Fruit fly (Drosophila melanogaster): Measurements from ENCODE around the gene CG31131.

CG31131 gene

dm6 chr3R:27937752-27938694 lies 25.0 kb downstream of the CG31131 start, which contains the start of the genes NSD and BOD1 (continued):
- TF ChIP-seq pan (optimal IDR thresholded peaks at IDR 0.05) (no peak), psq (GFP tag; optimal IDR thresholded peaks at IDR 0.05) (no peak), Sp1 (GFP tag; optimal IDR thresholded peaks at IDR 0.05) (no peak), OdsH (GFP tag; optimal IDR thresholded peaks at IDR 0.05) (no peak)

DNA sequence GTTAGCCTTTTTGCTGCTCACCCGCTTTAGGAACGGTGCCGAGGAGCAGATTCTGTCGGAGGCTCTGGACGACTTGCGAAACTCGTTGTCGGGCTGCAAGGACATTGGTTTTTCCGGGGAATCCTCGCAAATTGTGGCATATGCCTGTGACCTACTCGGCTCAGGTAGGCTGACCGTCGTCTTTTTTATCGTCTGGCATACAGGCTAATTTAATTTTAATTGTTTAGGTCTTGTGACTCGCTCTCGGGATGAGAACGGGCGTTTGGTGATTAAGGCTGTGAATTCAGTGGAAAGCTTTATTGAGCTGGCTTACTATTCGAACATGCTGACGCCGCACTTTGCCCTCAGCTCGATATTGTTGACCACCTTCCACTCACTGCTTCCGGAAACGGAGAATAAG lies 31.6 kb downstream of the CG31131 start:
- TF ChIP-seq N (GFP tag; optimal IDR thresholded peaks at IDR 0.05) = no peak
- TF ChIP-seq psq (GFP tag; optimal IDR thresholded peaks at IDR 0.05) = no peak
- TF ChIP-seq Hr83 (GFP tag; optimal IDR thresholded peaks at IDR 0.05; ENCODE audit: poor library complexity, severe bottlenecking) = no peak
- TF ChIP-seq dl (GFP tag; optimal IDR thresholded peaks at IDR 0.05; ENCODE audit: insufficient read depth in 1 of 2, partially characterized antibody in 2 of 2) = no peak
- no peak for TF ChIP-seq Dfd (GFP tag; optimal IDR thresholded peaks at IDR 0.05)
- TF ChIP-seq CrebA (GFP tag; optimal IDR thresholded peaks at IDR 0.05; ENCODE audit: borderline replicate concordance) = no peak
- no peak for TF ChIP-seq rgr (GFP tag; optimal IDR thresholded peaks at IDR 0.05)

DNA sequence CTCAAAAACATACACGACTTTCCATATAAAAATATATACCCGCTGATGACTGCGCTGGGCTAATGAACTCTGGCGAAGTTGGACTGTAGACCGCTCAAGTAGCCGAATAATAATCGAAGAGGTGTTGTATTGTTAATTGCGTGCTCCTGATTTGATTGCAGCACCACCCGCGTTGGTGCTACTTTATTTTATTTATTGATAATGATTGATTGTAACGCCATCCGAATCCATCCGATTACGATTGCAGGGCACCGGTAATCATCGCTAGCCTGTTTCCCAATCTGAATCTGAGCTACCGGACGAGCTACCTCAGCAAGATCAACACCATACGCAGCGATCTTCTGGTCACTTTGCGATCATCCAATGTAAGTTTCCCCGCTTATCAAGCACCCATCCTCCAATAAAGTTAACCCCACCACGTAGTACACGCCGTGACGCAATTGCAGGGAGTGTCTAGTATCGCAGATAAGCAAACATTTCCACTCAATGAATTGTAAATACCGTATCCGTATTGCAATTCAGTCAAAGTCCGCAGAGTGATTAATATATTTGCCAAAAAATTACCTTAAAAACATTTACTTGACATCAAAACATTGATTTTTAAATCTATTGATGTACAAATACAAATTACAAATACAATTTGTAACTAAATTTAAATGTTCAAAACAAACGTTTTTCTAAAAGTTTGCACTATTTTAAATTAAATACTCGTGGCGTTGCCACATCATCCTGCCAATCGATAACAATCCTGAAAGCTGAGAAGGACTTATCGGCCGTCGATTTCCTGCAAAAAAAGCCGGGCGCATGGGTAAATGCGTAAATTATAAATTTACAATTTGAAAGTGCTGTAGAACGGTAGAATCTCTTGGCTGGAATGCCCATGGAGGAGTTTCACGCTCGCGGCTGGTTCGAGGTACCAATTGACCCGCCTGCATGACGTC lies 33.8 kb downstream of the CG31131 start:
- TF ChIP-seq Dfd (GFP tag; optimal IDR thresholded peaks at IDR 0.05) = no peak
- no peak for TF ChIP-seq sage (GFP tag; optimal IDR thresholded peaks at IDR 0.05)
- no peak for TF ChIP-seq dmrt93B (GFP tag; optimal IDR thresholded peaks at IDR 0.05)
- no peak for TF ChIP-seq Myc (optimal IDR thresholded peaks at IDR 0.05)
- TF ChIP-seq N (GFP tag; optimal IDR thresholded peaks at IDR 0.05) = no peak
- no peak for TF ChIP-seq lola (GFP tag; optimal IDR thresholded peaks at IDR 0.05)
- TF ChIP-seq GATAd (GFP tag; optimal IDR thresholded peaks at IDR 0.05) = no peak
- no peak for TF ChIP-seq Vsx2 (GFP tag; optimal IDR thresholded peaks at IDR 0.05; ENCODE audit: partially characterized antibody)
- no peak for TF ChIP-seq jim (GFP tag; optimal IDR thresholded peaks at IDR 0.05)
- no peak for TF ChIP-seq rgr (GFP tag; optimal IDR thresholded peaks at IDR 0.05)
- TF ChIP-seq HLH106 (tag; optimal IDR thresholded peaks at IDR 0.05) = no peak
- peak; percentile 61 for TF ChIP-seq Hnf4 (GFP tag; optimal IDR thresholded peaks at IDR 0.05)
- TF ChIP-seq Sp1 (GFP tag; optimal IDR thresholded peaks at IDR 0.05) = no peak
- peak; percentile 58 for TF ChIP-seq h (GFP tag; optimal IDR thresholded peaks at IDR 0.05)
- no peak for TF ChIP-seq psq (GFP tag; optimal IDR thresholded peaks at IDR 0.05)
- no peak for TF ChIP-seq Dif (GFP tag; optimal IDR thresholded peaks at IDR 0.05; ENCODE audit: partially characterized antibody)
- no peak for TF ChIP-seq pan (optimal IDR thresholded peaks at IDR 0.05)
- no peak for TF ChIP-seq Hr83 (GFP tag; optimal IDR thresholded peaks at IDR 0.05; ENCODE audit: poor library complexity, severe bottlenecking)
- no peak for TF ChIP-seq Abd-B (GFP tag; optimal IDR thresholded peaks at IDR 0.05)
- TF ChIP-seq Rel (GFP tag; optimal IDR thresholded peaks at IDR 0.05) = no peak
- TF ChIP-seq Rel (tag; optimal IDR thresholded peaks at IDR 0.05) = peak; percentile 21
- no peak for TF ChIP-seq Mio (GFP tag; optimal IDR thresholded peaks at IDR 0.05)
- no peak for TF ChIP-seq Hr78 (GFP tag; optimal IDR thresholded peaks at IDR 0.05)
- no peak for TF ChIP-seq tai (GFP tag; optimal IDR thresholded peaks at IDR 0.05)
- TF ChIP-seq brk (GFP tag; optimal IDR thresholded peaks at IDR 0.05) = no peak
- TF ChIP-seq foxo (GFP tag; optimal IDR thresholded peaks at IDR 0.05) = no peak

DNA sequence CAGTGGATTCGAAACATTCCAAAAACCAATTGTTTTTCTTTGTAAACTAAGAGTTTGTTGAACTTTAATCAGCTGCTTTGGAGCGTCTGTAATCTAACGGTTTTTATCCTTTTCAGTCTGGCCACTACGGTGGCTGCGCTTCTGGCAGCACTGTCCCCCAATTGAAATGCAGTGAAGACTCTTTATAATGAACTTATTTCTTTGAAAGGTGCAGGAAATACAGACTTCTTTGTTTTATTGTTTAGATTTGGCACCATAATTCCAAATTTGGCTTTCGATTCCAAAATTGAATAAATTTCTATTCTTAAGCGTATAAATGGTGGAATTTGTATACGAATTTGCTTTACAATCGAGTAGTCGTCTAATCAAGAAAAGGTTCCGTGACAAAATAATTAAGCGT lies 34.9 kb downstream of the CG31131 start, which contains the start of gene nenya:
nenya (minus strand) TSS at position 35 of the 400 bp plus-strand sequence.
- no peak for TF ChIP-seq fru (GFP tag; optimal IDR thresholded peaks at IDR 0.05)
- no peak for TF ChIP-seq CrebA (GFP tag; optimal IDR thresholded peaks at IDR 0.05; ENCODE audit: borderline replicate concordance)
- no peak for TF ChIP-seq Jra (GFP tag; optimal IDR thresholded peaks at IDR 0.05)
- no peak for TF ChIP-seq ey (GFP tag; optimal IDR thresholded peaks at IDR 0.05)
- TF ChIP-seq Myc (optimal IDR thresholded peaks at IDR 0.05) = no peak
- no peak for TF ChIP-seq dl (GFP tag; optimal IDR thresholded peaks at IDR 0.05; ENCODE audit: insufficient read depth in 1 of 2, partially characterized antibody in 2 of 2)
- TF ChIP-seq pan (optimal IDR thresholded peaks at IDR 0.05) = no peak
- no peak for TF ChIP-seq Dif (GFP tag; optimal IDR thresholded peaks at IDR 0.05; ENCODE audit: partially characterized antibody)
- TF ChIP-seq Hr78 (GFP tag; optimal IDR thresholded peaks at IDR 0.05) = no peak
- no peak for TF ChIP-seq OdsH (GFP tag; optimal IDR thresholded peaks at IDR 0.05)
- TF ChIP-seq CG32264 (GFP tag; optimal IDR thresholded peaks at IDR 0.05) = no peak
- no peak for TF ChIP-seq Hr83 (GFP tag; optimal IDR thresholded peaks at IDR 0.05; ENCODE audit: poor library complexity, severe bottlenecking)
- TF ChIP-seq CG9705 (GFP tag; optimal IDR thresholded peaks at IDR 0.05) = no peak
- no peak for TF ChIP-seq Rel (GFP tag; optimal IDR thresholded peaks at IDR 0.05)
- no peak for TF ChIP-seq Rel (tag; optimal IDR thresholded peaks at IDR 0.05)
- TF ChIP-seq lola (GFP tag; optimal IDR thresholded peaks at IDR 0.05) = no peak

Measured in whole organism, wandering third instar larva.